Worm (Caenorhabditis elegans): ENCODE measurements around the gene H04M03.12.

DNA sequence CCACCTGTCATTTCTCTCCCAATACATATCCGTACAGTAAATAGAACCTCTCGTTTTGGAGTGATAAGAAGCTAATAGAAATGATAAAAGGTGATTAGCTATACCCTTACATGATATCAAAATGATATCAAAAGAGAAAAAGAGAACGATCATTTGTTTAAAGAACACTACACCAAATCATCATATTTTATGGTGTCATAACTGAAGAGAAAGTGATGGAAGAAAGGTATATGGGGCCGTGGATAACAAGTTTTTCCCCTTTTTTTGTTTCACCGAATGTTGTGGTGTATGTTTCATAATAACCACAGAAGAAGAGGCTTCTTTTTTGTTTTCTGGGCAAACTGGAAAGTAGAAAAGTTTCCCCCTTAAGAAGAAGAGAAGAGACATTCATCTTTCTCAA, 44.9 kb downstream of the H04M03.12 start:
- TF ChIP-seq sdc-2 (tag; optimal IDR thresholded peaks at IDR 0.05), result no peak
- no peak for TF ChIP-seq ttx-3 (tag; optimal IDR thresholded peaks at IDR 0.05)
- no peak for TF ChIP-seq hlh-6 (tag; optimal IDR thresholded peaks at IDR 0.05)
- TF ChIP-seq pha-4 (tag; optimal IDR thresholded peaks at IDR 0.05), result no peak
- no peak for TF ChIP-seq pqm-1 (tag; optimal IDR thresholded peaks at IDR 0.05)
- no peak for TF ChIP-seq ceh-18 (tag; optimal IDR thresholded peaks at IDR 0.05)
- TF ChIP-seq dmd-4 (tag; optimal IDR thresholded peaks at IDR 0.05; ENCODE audit: borderline replicate concordance), result no peak
- TF ChIP-seq nfya-1 (tag; optimal IDR thresholded peaks at IDR 0.05), result no peak
- TF ChIP-seq ceh-48 (tag; optimal IDR thresholded peaks at IDR 0.05), result no peak
- no peak for TF ChIP-seq ets-4 (tag; optimal IDR thresholded peaks at IDR 0.05)
- TF ChIP-seq gmeb-2 (tag; optimal IDR thresholded peaks at IDR 0.05), result no peak
- TF ChIP-seq nhr-11 (tag; optimal IDR thresholded peaks at IDR 0.05), result no peak
- TF ChIP-seq ama-1 (optimal IDR thresholded peaks at IDR 0.05), result no peak

Data from whole organism, late embryonic.